Worm (Caenorhabditis elegans) whole organism, mixed stage, embryonic: ENCODE measurements around the gene him-4.

Source experiments
- lsy-2 ChIP-seq: fragments of 150-350 bp; optimal IDR thresholded peaks from 2 replicates; lab custom pipeline; 2014; ENCODE audit warnings: missing biosample characterization, missing genetic modification characterization
- snpc-4 ChIP-seq: fragments of 150-350 bp; optimal IDR thresholded peaks from 2 replicates; lab custom pipeline; 2014; ENCODE audit warnings: missing biosample characterization, missing genetic modification characterization
- unc-62 ChIP-seq: fragments of 150-350 bp; optimal IDR thresholded peaks from 2 replicates; lab custom pipeline; 2014; ENCODE audit warnings: missing biosample characterization, missing genetic modification reagents, missing genetic modification characterization
- ztf-11 ChIP-seq: fragments of 150-350 bp; optimal IDR thresholded peaks from 2 replicates; lab custom pipeline; 2014; ENCODE audit warnings: missing biosample characterization, missing genetic modification characterization

DNA sequence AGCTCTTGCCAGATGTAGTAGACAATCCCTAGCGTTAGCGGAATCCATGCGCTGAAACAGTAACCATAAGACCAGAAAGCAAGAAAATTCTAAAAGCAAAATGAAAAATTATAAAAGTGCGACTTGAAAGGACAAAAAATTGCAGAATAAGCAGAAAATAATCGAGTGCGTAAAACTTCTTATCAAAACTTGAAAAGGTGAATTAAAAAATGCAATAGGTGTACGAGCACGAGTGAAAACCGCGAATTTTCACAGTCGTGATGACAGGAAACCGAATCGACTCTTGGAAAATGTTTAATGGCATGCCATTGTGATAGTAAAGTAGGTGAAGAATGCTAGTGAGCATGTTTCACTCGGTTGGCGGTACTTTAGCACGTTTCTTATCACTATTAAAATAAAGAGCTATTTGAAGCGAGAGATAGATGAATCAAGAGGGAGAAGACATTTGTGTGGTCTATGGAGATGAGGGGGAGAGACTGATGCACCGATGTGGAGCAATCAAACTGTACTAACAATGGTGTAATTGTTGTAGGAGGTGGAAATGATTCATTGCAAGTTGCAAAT lies 37.2 kb upstream of the him-4 start, which contains the start of gene ifp-1:
- TF ChIP-seq lsy-2 (tag; lab: Kevin White, UChicago) (no peak), unc-62 (GFP tag; lab: Kevin White, UChicago) (no peak), ztf-11 (no peak), snpc-4 (tag; lab: Kevin White, UChicago) (no peak)
